Fruit fly (Drosophila melanogaster) whole organism, embryonic: ENCODE results near the gene Ilp6.

Experiments
- Atf6 ChIP-seq: fragments of 200-800 bp; sonication (Bioruptor generic); IDR thresholded peaks from 2 replicates; pipeline ENCODE4 v1.3.6; 2022; ENCODE audit warnings: missing biosample characterization, missing genetic modification characterization
- Bdp1 ChIP-seq: fragments of 200-800 bp; sonication (Bioruptor generic); optimal IDR thresholded peaks from 3 replicates; lab custom pipeline; 2016; ENCODE audit warnings: missing biosample characterization, missing genetic modification characterization
- C15 ChIP-seq: fragments of 200-800 bp; sonication (Bioruptor generic); IDR thresholded peaks from 3 replicates; pipeline ENCODE4 v1.3.6; 2022; ENCODE audit warnings: missing biosample characterization, missing genetic modification characterization
- CG10366 ChIP-seq: fragments of 200-800 bp; sonication (Bioruptor generic); IDR thresholded peaks from 2 replicates; pipeline ENCODE4 v1.3.6; 2022; ENCODE audit warnings: missing biosample characterization, missing genetic modification characterization
- CG10431 ChIP-seq: fragments of 200-800 bp; sonication (Bioruptor generic); optimal IDR thresholded peaks from 3 replicates; lab custom pipeline; 2018; ENCODE audit warnings: missing biosample characterization, mild to moderate bottlenecking, missing genetic modification characterization
- CG10959 ChIP-seq: fragments of 200-800 bp; sonication (Bioruptor generic); IDR thresholded peaks from 2 replicates; pipeline ENCODE4 v1.3.6; 2022; ENCODE audit warnings: missing biosample characterization, missing genetic modification characterization
- CG10979 ChIP-seq: fragments of 200-800 bp; sonication (Bioruptor generic); optimal IDR thresholded peaks from 2 replicates; lab custom pipeline; 2018; ENCODE audit warnings: missing biosample characterization, mild to moderate bottlenecking, missing genetic modification characterization, moderate library complexity
- CG12391 ChIP-seq: fragments of 200-800 bp; sonication (Bioruptor generic); optimal IDR thresholded peaks from 3 replicates; lab custom pipeline; 2018; ENCODE audit warnings: missing biosample characterization, mild to moderate bottlenecking, missing genetic modification characterization, moderate library complexity
- CG13123 ChIP-seq: fragments of 200-800 bp; sonication (Bioruptor generic); optimal IDR thresholded peaks from 2 replicates; lab custom pipeline; 2016; ENCODE audit warnings: missing biosample characterization, missing genetic modification characterization
- CG13424 ChIP-seq: fragments of 200-800 bp; sonication (Bioruptor generic); optimal IDR thresholded peaks from 2 replicates; lab custom pipeline; 2019; ENCODE audit warnings: missing biosample characterization, mild to moderate bottlenecking, missing genetic modification characterization, moderate library complexity
- CG13775 ChIP-seq: fragments of 200-800 bp; sonication (Bioruptor generic); optimal IDR thresholded peaks from 3 replicates; lab custom pipeline; 2017; ENCODE audit warnings: missing biosample characterization, mild to moderate bottlenecking, missing genetic modification characterization
- CG14667 ChIP-seq: fragments of 200-800 bp; sonication (Bioruptor generic); IDR thresholded peaks from 2 replicates; pipeline ENCODE4 v1.3.6; 2022; ENCODE audit warnings: missing biosample characterization, missing genetic modification characterization
- CG14860 ChIP-seq: fragments of 200-800 bp; sonication (Bioruptor generic); IDR thresholded peaks from 3 replicates; pipeline ENCODE4 v1.3.6; 2022; ENCODE audit warnings: missing biosample characterization, missing genetic modification characterization; ENCODE audit not compliant: partially characterized antibody
- CG16813 ChIP-seq: fragments of 200-800 bp; sonication (Bioruptor generic); IDR thresholded peaks from 3 replicates; pipeline ENCODE4 v1.3.6; 2022; ENCODE audit warnings: missing biosample characterization, missing genetic modification characterization; ENCODE audit not compliant: partially characterized antibody
- CG17186 ChIP-seq: fragments of 200-800 bp; sonication (Bioruptor generic); optimal IDR thresholded peaks from 3 replicates; lab custom pipeline; 2017; ENCODE audit warnings: missing biosample characterization, missing genetic modification reagents, missing genetic modification characterization
- CG17912 ChIP-seq: fragments of 200-800 bp; sonication (Bioruptor generic); optimal IDR thresholded peaks from 2 replicates; lab custom pipeline; 2018; ENCODE audit warnings: missing biosample characterization, mild to moderate bottlenecking, missing genetic modification characterization
- CG1832 ChIP-seq: fragments of 200-800 bp; sonication (Bioruptor generic); optimal IDR thresholded peaks from 2 replicates; lab custom pipeline; 2017; ENCODE audit warnings: missing biosample characterization, mild to moderate bottlenecking, missing genetic modification characterization, inconsistent platforms
- CG31441 ChIP-seq: fragments of 200-800 bp; sonication (Bioruptor generic); IDR thresholded peaks from 2 replicates; pipeline ENCODE4 v1.3.6; 2022; ENCODE audit warnings: missing biosample characterization, missing genetic modification characterization
- CG32767 ChIP-seq: fragments of 200-800 bp; sonication (Bioruptor generic); IDR thresholded peaks from 2 replicates; pipeline ENCODE4 v1.3.6; 2022; ENCODE audit warnings: missing biosample characterization, missing genetic modification characterization
- CG33213 ChIP-seq: fragments of 200-800 bp; sonication (Bioruptor generic); optimal IDR thresholded peaks from 3 replicates; lab custom pipeline; 2016; ENCODE audit warnings: missing biosample characterization, missing genetic modification characterization
- CG33557 ChIP-seq: fragments of 200-800 bp; sonication (Bioruptor generic); optimal IDR thresholded peaks from 2 replicates; lab custom pipeline; 2019; ENCODE audit warnings: missing biosample characterization, mild to moderate bottlenecking, missing genetic modification characterization, moderate library complexity
- CG4328 ChIP-seq: fragments of 200-800 bp; sonication (Bioruptor generic); optimal IDR thresholded peaks from 3 replicates; lab custom pipeline; 2017; ENCODE audit warnings: missing biosample characterization, missing genetic modification reagents, missing genetic modification characterization
- CG7786 ChIP-seq: fragments of 200-800 bp; sonication (Bioruptor generic); optimal IDR thresholded peaks from 2 replicates; lab custom pipeline; 2016; ENCODE audit warnings: missing biosample characterization, missing genetic modification characterization
- CG8478 ChIP-seq: fragments of >200 bp; optimal IDR thresholded peaks from 2 replicates; lab custom pipeline; 2018
- Deaf1 ChIP-seq: fragments of 200-800 bp; optimal IDR thresholded peaks from 3 replicates; lab custom pipeline; 2019; ENCODE audit warnings: missing biosample characterization, mild to moderate bottlenecking, missing genetic modification characterization, moderate library complexity
- Dip3 ChIP-seq: fragments of 200-800 bp; sonication (Bioruptor generic); optimal IDR thresholded peaks from 3 replicates; lab custom pipeline; 2016; ENCODE audit warnings: missing biosample characterization, missing genetic modification characterization
- Elba2 ChIP-seq: fragments of 200-800 bp; sonication (Bioruptor generic); optimal IDR thresholded peaks from 3 replicates; lab custom pipeline; 2016; ENCODE audit warnings: missing biosample characterization, missing genetic modification characterization
- HLH54F ChIP-seq: fragments of 200-800 bp; sonication (Bioruptor generic); optimal IDR thresholded peaks from 3 replicates; lab custom pipeline; 2016; ENCODE audit warnings: missing biosample characterization, missing genetic modification characterization
- Hr51 ChIP-seq, 2 experiments: fragments of 200-800 bp; sonication (Bioruptor generic); optimal IDR thresholded peaks; 2 replicates in 1 of 2; 3 replicates in 1 of 2; lab custom pipeline; 2016 to 2018; ENCODE audit warnings: missing biosample characterization in 2 of 2, missing genetic modification characterization in 2 of 2, mild to moderate bottlenecking in 1 of 2, moderate library complexity in 1 of 2
- Lpt ChIP-seq: fragments of >200 bp; optimal IDR thresholded peaks from 2 replicates; lab custom pipeline; 2018; ENCODE audit warnings: missing biosample characterization, missing genetic modification characterization
- Max ChIP-seq: fragments of 200-800 bp; sonication (Bioruptor generic); optimal IDR thresholded peaks from 2 replicates; lab custom pipeline; 2016; ENCODE audit warnings: missing biosample characterization, mild to moderate bottlenecking, missing genetic modification characterization
- NFAT ChIP-seq: fragments of 200-800 bp; sonication (Bioruptor generic); IDR thresholded peaks from 2 replicates; pipeline ENCODE4 v1.3.6; 2022; ENCODE audit warnings: missing biosample characterization, missing genetic modification characterization
- Optix ChIP-seq: fragments of 200-800 bp; sonication (Bioruptor generic); IDR thresholded peaks from 3 replicates; pipeline ENCODE4 v1.3.6; 2022; ENCODE audit warnings: missing biosample characterization, missing genetic modification characterization
- Rfx ChIP-seq: fragments of 200-800 bp; sonication (Bioruptor generic); IDR thresholded peaks from 2 replicates; pipeline ENCODE4 v1.3.6; 2022; ENCODE audit warnings: missing biosample characterization, missing genetic modification characterization
- Side ChIP-seq: fragments of 200-800 bp; sonication (Bioruptor generic); optimal IDR thresholded peaks from 2 replicates; lab custom pipeline; 2016; ENCODE audit warnings: missing biosample characterization, missing genetic modification characterization
- ab ChIP-seq: fragments of 200-800 bp; sonication (Bioruptor generic); optimal IDR thresholded peaks from 2 replicates; lab custom pipeline; 2016; ENCODE audit warnings: missing biosample characterization, missing genetic modification characterization
- dimm ChIP-seq: fragments of 200-800 bp; sonication (Bioruptor generic); IDR thresholded peaks from 2 replicates; pipeline ENCODE4 v1.3.6; 2022; ENCODE audit warnings: missing biosample characterization, missing genetic modification characterization
- jumu ChIP-seq: fragments of 200-800 bp; sonication (Bioruptor generic); optimal IDR thresholded peaks from 3 replicates; lab custom pipeline; 2016; ENCODE audit warnings: missing biosample characterization, missing genetic modification characterization
- klu ChIP-seq: fragments of 200-800 bp; sonication (Bioruptor generic); IDR thresholded peaks from 2 replicates; pipeline ENCODE4 v1.3.6; 2022; ENCODE audit warnings: missing biosample characterization, missing genetic modification characterization
- nmo ChIP-seq: fragments of 200-800 bp; sonication (Bioruptor generic); optimal IDR thresholded peaks from 2 replicates; lab custom pipeline; 2018; ENCODE audit warnings: missing biosample characterization, mild to moderate bottlenecking, missing genetic modification characterization, moderate library complexity
- pros ChIP-seq: fragments of 200-800 bp; sonication (Bioruptor generic); optimal IDR thresholded peaks from 3 replicates; lab custom pipeline; 2019; ENCODE audit warnings: missing biosample characterization, mild to moderate bottlenecking, missing genetic modification characterization, moderate library complexity
- pum ChIP-seq: fragments of 200-800 bp; sonication (Bioruptor generic); optimal IDR thresholded peaks from 2 replicates; lab custom pipeline; 2016; ENCODE audit warnings: missing biosample characterization, missing genetic modification characterization
- salm ChIP-seq: fragments of 200-800 bp; sonication (Bioruptor generic); optimal IDR thresholded peaks from 2 replicates; lab custom pipeline; 2018; ENCODE audit warnings: missing biosample characterization, mild to moderate bottlenecking, missing genetic modification characterization
- sens ChIP-seq: fragments of 200-800 bp; sonication (Bioruptor generic); peaks from one replicate; lab custom pipeline; 2016; ENCODE audit warnings: missing biosample characterization, missing genetic modification characterization
- sima ChIP-seq: fragments of 200-800 bp; sonication (Bioruptor generic); optimal IDR thresholded peaks from 2 replicates; lab custom pipeline; 2016; ENCODE audit warnings: missing biosample characterization, missing genetic modification characterization
- sna ChIP-seq: fragments of 200-800 bp; sonication (Bioruptor generic); IDR thresholded peaks from 2 replicates; pipeline ENCODE4 v1.3.6; 2022; ENCODE audit warnings: missing biosample characterization, missing genetic modification characterization; ENCODE audit not compliant: partially characterized antibody
- trh ChIP-seq: fragments of 200-800 bp; sonication (Bioruptor generic); optimal IDR thresholded peaks from 2 replicates; lab custom pipeline; 2016; ENCODE audit warnings: missing biosample characterization, missing genetic modification characterization
- ttk ChIP-seq: fragments of 200-800 bp; sonication (Bioruptor generic); IDR thresholded peaks from 2 replicates; pipeline ENCODE4 v2.1.2; 2022; ENCODE audit warnings: missing biosample characterization, missing genetic modification characterization
- twi ChIP-seq: fragments of 200-800 bp; optimal IDR thresholded peaks from 2 replicates; lab custom pipeline; 2019; ENCODE audit warnings: missing biosample characterization, mild to moderate bottlenecking, missing genetic modification characterization, moderate library complexity
- tx ChIP-seq: fragments of 200-800 bp; sonication (Bioruptor generic); optimal IDR thresholded peaks from 2 replicates; lab custom pipeline; 2016; ENCODE audit warnings: missing biosample characterization, missing genetic modification characterization
- wdn ChIP-seq: fragments of 200-800 bp; sonication (Bioruptor generic); IDR thresholded peaks from 2 replicates; pipeline ENCODE4 v1.3.6; 2022; ENCODE audit warnings: missing biosample characterization, missing genetic modification characterization
- z ChIP-seq: fragments of 200-800 bp; sonication (Bioruptor generic); IDR thresholded peaks from 3 replicates; pipeline ENCODE4 v1.3.6; 2022; ENCODE audit warnings: missing biosample characterization, missing genetic modification characterization

Ilp6 gene

DNA sequence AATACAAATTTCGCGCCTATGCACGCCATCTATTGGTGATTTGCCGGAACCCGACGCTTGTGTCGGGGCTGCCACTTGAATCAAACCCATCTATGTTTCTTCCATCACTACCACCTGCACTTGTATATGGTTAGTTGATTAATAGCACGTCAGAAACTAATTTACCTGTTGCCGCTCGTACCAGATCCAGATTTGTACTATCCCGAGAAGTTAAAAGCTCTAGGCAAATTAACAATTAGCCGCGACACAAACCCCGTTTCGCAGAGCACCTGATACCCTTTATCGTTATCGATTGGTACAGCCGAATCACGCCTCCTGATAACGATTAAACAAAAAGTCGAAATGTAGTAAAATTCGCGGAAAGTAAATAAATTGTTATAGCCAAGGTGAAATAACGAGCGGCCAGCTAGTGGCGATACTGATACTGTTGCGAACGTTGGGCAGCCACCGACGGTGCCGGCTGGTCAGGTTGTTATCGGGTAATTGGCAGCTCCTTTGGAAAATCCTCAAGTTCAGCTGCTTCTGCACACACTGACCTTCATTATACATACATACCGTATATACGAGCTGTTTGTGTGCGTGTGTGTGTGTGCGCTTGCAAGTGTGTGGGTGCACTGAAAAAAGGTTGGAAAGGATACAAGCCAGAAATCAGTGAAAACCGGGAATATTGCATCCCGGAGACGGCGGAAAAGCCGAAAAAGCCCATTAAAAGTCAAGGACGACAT lies 5.7 kb upstream of the Ilp6 start (continued):
- TF ChIP-seq jumu (no peak), Lpt (GFP tag; lab: Kevin White, UChicago) (no peak), dimm (no peak), Elba2 (GFP tag; lab: Kevin White, UChicago) (no peak), trh (GFP tag; lab: Kevin White, UChicago) (no peak), ttk (GFP tag; lab: Robert Waterston, UW) (no peak), CG31441 (GFP tag; lab: Robert Waterston, UW) (no peak), Deaf1 (tag; lab: Kevin White, UChicago) (peak; percentile 39), CG7786 (GFP tag; lab: Kevin White, UChicago) (no peak), Atf6 (GFP tag; lab: Robert Waterston, UW) (no peak), NFAT (GFP tag; lab: Robert Waterston, UW) (no peak), Max (GFP tag; lab: Kevin White, UChicago) (no peak), CG17186 (GFP tag; lab: Kevin White, UChicago) (peak; percentile 13), CG4328 (GFP tag; lab: Kevin White, UChicago) (no peak), CG33557 (GFP tag; lab: Kevin White, UChicago) (no peak), CG12391 (tag; lab: Kevin White, UChicago) (no peak), CG10979 (tag; lab: Kevin White, UChicago) (no peak), CG13775 (no peak), CG10366 (GFP tag; lab: Robert Waterston, UW) (no peak), twi (no peak), pros (GFP tag; lab: Kevin White, UChicago) (no peak), Hr51 (GFP tag; optimal IDR thresholded peaks at IDR 0.05; lab: Kevin White, UChicago) (no peak), sna (no peak), pum (GFP tag; lab: Kevin White, UChicago) (no peak), CG14667 (GFP tag; lab: Robert Waterston, UW) (no peak), CG13424 (tag; lab: Kevin White, UChicago) (no peak), CG33213 (GFP tag; lab: Kevin White, UChicago) (no peak), CG14860 (peak; percentile 49; the same call in 1 of the 3 replicates), wdn (GFP tag; lab: Robert Waterston, UW) (no peak), CG10959 (GFP tag; lab: Robert Waterston, UW) (no peak), C15 (no peak), tx (GFP tag; lab: Kevin White, UChicago) (no peak), HLH54F (no peak), ab (GFP tag; lab: Kevin White, UChicago) (no peak), sens (peak; percentile 8), Optix (no peak), Bdp1 (GFP tag; lab: Kevin White, UChicago) (no peak), klu (no peak), CG32767 (GFP tag; lab: Robert Waterston, UW) (0 out of 2 replicates have a peak, but pooled peaks have one; percentile 24), CG1832 (GFP tag; lab: Kevin White, UChicago) (no peak), sima (no peak), CG16813 (GFP tag; lab: Robert Waterston, UW) (peak; percentile 69), Rfx (GFP tag; lab: Robert Waterston, UW) (peak; percentile 26; the same call in 1 of the 2 replicates), Side (no peak), CG13123 (no peak), Dip3 (GFP tag; lab: Kevin White, UChicago) (no peak), nmo (peak; percentile 48), z (no peak), CG17912 (GFP tag; lab: Kevin White, UChicago) (no peak), salm (no peak), CG8478 (lab: Kevin White, UChicago) (no peak), CG10431 (GFP tag; lab: Kevin White, UChicago) (no peak)
